Worm (Caenorhabditis elegans) whole organism, midembryonic: Measurements from ENCODE around the gene F53F4.11.

Source experiments
- T22C8.4 ChIP-seq: fragments of 200-800 bp; sonication (Bioruptor generic); IDR thresholded peaks from 2 replicates; pipeline ENCODE4 v1.3.6; 2022; ENCODE audit warnings: missing genetic modification characterization, missing compliant biosample characterization
- klf-2 ChIP-seq: fragments of 200-800 bp; sonication (Bioruptor generic); conservative IDR thresholded peaks from 2 replicates; pipeline ENCODE4 v1.3.6; 2022; ENCODE audit warnings: missing genetic modification reagents, missing genetic modification characterization, missing compliant biosample characterization

DNA sequence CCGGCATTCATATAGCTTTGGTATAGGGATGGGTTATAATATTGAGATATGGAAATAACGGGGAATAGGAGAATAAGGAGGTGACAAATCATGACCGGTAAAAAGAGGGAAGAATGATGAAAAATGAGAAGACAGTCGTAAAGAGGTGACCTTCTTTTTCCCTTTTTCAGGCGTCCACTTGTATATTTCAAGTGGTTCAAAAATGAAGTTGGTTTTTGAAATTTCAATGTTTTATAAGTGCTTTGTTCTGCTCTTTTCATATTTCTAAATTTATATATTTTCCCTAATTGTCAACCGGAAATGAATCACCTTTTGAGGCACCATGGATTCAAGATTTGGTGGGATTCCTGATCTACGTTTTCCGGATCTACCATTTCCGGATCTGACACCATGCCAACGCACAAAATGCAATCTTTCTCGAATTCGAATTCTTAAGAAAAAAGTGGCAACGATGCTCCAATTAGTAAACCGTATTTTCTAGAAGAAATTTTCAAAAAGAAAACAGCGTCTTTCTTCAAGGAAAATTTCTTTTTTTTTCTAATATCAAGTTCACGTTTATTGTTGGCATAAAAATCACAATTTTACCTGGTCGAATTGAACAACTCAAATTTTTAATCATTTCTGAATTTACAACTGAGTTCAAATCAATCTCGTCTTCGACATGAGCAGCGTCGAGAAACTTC is 34.7 kb downstream of the F53F4.11 start, which contains the start of the genes F53F4.2 and F53F4.18:
- TF ChIP-seq klf-2 (GFP tag; lab: Robert Waterston, UW), result no peak
- TF ChIP-seq T22C8.4 (GFP tag; lab: Robert Waterston, UW), result no peak
